Worm (Caenorhabditis elegans) whole organism, mixed stage, embryonic: ENCODE measurements around the gene F42A10.9.

Experiments used
- mab-5 ChIP-seq: fragments of 150-350 bp; optimal IDR thresholded peaks from 2 replicates; lab custom pipeline; 2014; ENCODE audit warnings: missing biosample characterization, missing genetic modification characterization
- mep-1 ChIP-seq: fragments of 150-350 bp; optimal IDR thresholded peaks from 2 replicates; lab custom pipeline; 2017; ENCODE audit warnings: missing biosample characterization, missing genetic modification reagents, missing genetic modification characterization, inconsistent platforms
- pha-4 ChIP-seq: fragments of 150-350 bp; optimal IDR thresholded peaks from 2 replicates; lab custom pipeline; 2018; ENCODE audit warnings: missing biosample characterization, missing genetic modification reagents, missing genetic modification characterization
- sem-2 ChIP-seq: fragments of 200-800 bp; sonication (Bioruptor generic); optimal IDR thresholded peaks from 2 replicates; lab custom pipeline; 2018; ENCODE audit warnings: mild to moderate bottlenecking, missing genetic modification characterization, missing compliant biosample characterization

ce11 chrIII:6147903-6148302 lies 16.5 kb upstream of the F42A10.9 start, which contains the start of gene Y42G9A.2:
- TF ChIP-seq mab-5 (tag; lab: Kevin White, UChicago) (no peak), mep-1 (tag; lab: Kevin White, UChicago) (no peak), sem-2 (GFP tag; lab: Kevin White, UChicago) (no peak), pha-4 (no peak)
